Fruit fly (Drosophila melanogaster) whole organism, adult: Measurements from ENCODE around the gene Cyp313a1.

ENCODE experiments used
- CG12768 ChIP-seq: fragments of 200-800 bp; sonication (Bioruptor generic); optimal IDR thresholded peaks from 2 replicates; lab custom pipeline; 2017; ENCODE audit warnings: missing biosample characterization, missing genetic modification characterization, mild to moderate bottlenecking, moderate library complexity, missing genetic modification reagents
- CG1620 ChIP-seq: fragments of 200-800 bp; sonication (Bioruptor generic); optimal IDR thresholded peaks from 2 replicates; lab custom pipeline; 2016; ENCODE audit warnings: missing biosample characterization, missing genetic modification characterization
- bab1 ChIP-seq: fragments of 200-800 bp; sonication (Bioruptor generic); optimal IDR thresholded peaks from 3 replicates; lab custom pipeline; 2019; ENCODE audit warnings: missing biosample characterization, mild to moderate bottlenecking, missing genetic modification characterization, moderate library complexity
- kay ChIP-seq: fragments of 200-800 bp; sonication (Bioruptor generic); peaks from one replicate; lab custom pipeline; 2016; ENCODE audit warnings: missing biosample characterization, missing genetic modification characterization, borderline replicate concordance
- ovo ChIP-seq: fragments of 200-800 bp; sonication (Bioruptor generic); optimal IDR thresholded peaks from 2 replicates; lab custom pipeline; 2016; ENCODE audit warnings: missing biosample characterization, missing genetic modification characterization

DNA sequence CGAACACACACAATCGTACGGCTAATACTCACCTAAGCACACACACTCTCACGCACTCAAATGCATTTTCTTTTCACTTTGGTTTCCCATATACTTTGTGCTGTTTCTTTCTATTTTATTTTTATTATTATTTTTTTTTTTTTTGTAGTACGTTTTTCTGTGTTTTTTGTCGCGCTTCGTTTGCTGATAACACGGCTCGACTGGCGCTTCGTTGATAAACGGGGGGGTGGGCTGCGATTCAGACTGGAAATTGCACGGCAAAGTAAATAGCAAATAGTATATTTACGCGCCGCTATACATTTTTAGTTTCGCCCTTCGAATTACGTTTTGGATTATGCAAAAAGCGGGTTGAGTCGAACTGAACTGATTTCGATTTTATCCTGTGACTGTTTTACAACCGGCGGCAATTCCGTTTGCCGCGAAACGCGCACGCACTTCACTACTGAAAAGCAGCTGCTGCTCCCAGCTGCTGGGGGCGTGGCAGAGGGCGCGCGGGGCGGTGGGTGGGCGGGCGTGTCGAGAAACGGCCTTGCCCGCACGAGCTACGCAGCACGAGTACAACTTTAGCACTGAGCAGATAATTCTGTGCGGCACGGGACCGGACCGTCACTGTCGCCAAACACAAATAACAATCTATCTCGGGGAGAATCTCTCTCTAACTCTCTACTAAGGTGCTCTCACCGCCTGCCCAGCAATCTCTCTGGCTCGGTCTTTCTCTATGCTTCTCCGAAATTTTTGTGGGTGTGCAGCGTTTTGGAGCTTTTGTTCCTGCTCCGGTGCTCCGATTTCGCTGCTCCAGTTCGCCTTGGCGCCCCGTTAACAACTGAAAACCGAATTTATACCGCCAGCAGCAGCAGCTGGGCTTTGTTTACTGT lies 36.9 kb downstream of the Cyp313a1 start, which contains the start of gene Pde6:
- TF ChIP-seq ovo (GFP tag; lab: Kevin White, UChicago) (peak; percentile 17), kay (GFP tag; lab: Kevin White, UChicago) (peak; percentile 91), bab1 (GFP tag; lab: Kevin White, UChicago) (no peak), CG12768 (GFP tag; lab: Kevin White, UChicago) (peak; percentile 79), CG1620 (no peak)
